Worm (Caenorhabditis elegans) whole organism, early embryonic: Measurements from ENCODE around the gene srz-69.

Experiments used
- B0310.2 ChIP-seq: sonication (generic microtip); optimal IDR thresholded peaks from 2 replicates; lab custom pipeline; 2016; ENCODE audit warnings: mild to moderate bottlenecking, missing genetic modification characterization, missing compliant biosample characterization
- F13C5.2 ChIP-seq: sonication (generic microtip); optimal IDR thresholded peaks from 2 replicates; lab custom pipeline; 2017; ENCODE audit warnings: mild to moderate bottlenecking, missing genetic modification characterization, inconsistent platforms, missing compliant biosample characterization
- aly-1 ChIP-seq: sonication (generic microtip); optimal IDR thresholded peaks from 2 replicates; lab custom pipeline; 2016; ENCODE audit warnings: missing genetic modification characterization, missing compliant biosample characterization
- ama-1 ChIP-seq: fragments of 150-350 bp; optimal IDR thresholded peaks from 2 replicates; lab custom pipeline; 2014
- ceh-13 ChIP-seq: fragments of 200-800 bp; sonication (Bioruptor generic); optimal IDR thresholded peaks from 2 replicates; lab custom pipeline; 2018; ENCODE audit warnings: mild to moderate bottlenecking, missing genetic modification characterization, missing compliant biosample characterization
- ceh-36 ChIP-seq: sonication (generic microtip); optimal IDR thresholded peaks from 2 replicates; lab custom pipeline; 2016; ENCODE audit warnings: missing genetic modification characterization, inconsistent platforms, missing compliant biosample characterization
- ets-7 ChIP-seq: sonication (generic microtip); optimal IDR thresholded peaks from 2 replicates; lab custom pipeline; 2016; ENCODE audit warnings: missing genotype, missing genetic modification characterization, missing compliant biosample characterization
- flt-1 ChIP-seq: fragments of 200-800 bp; sonication (Bioruptor generic); IDR thresholded peaks from 2 replicates; pipeline ENCODE4 v1.3.6; 2022; ENCODE audit warnings: missing genetic modification characterization, missing compliant biosample characterization
- hmbx-1 ChIP-seq: sonication (generic microtip); optimal IDR thresholded peaks from 2 replicates; lab custom pipeline; 2016; ENCODE audit warnings: mild to moderate bottlenecking, missing genetic modification characterization, missing compliant biosample characterization
- hmg-4 ChIP-seq: fragments of 200-800 bp; sonication (Bioruptor generic); optimal IDR thresholded peaks from 2 replicates; lab custom pipeline; 2018; ENCODE audit warnings: mild to moderate bottlenecking, missing genetic modification characterization, missing compliant biosample characterization
- hnd-1 ChIP-seq: sonication (generic microtip); optimal IDR thresholded peaks from 2 replicates; lab custom pipeline; 2016; ENCODE audit warnings: missing genetic modification characterization, missing compliant biosample characterization
- pes-1 ChIP-seq: fragments of 200-800 bp; sonication (Bioruptor generic); IDR thresholded peaks from 2 replicates; pipeline ENCODE4 v1.3.6; 2022; ENCODE audit warnings: missing genetic modification reagents, missing genetic modification characterization, missing compliant biosample characterization
- scrt-1 ChIP-seq: fragments of 200-800 bp; sonication (Bioruptor generic); IDR thresholded peaks from 2 replicates; pipeline ENCODE4 v1.3.6; 2022; ENCODE audit warnings: missing genetic modification characterization, missing compliant biosample characterization
- sea-1 ChIP-seq: fragments of 200-800 bp; sonication (Bioruptor generic); conservative IDR thresholded peaks from 2 replicates; pipeline ENCODE4 v1.3.6; 2022; ENCODE audit warnings: missing genetic modification characterization, missing compliant biosample characterization
- tbx-11 ChIP-seq: fragments of 200-800 bp; sonication (Bioruptor generic); IDR thresholded peaks from 2 replicates; pipeline ENCODE4 v1.3.6; 2022; ENCODE audit warnings: missing genetic modification characterization, missing compliant biosample characterization
- tbx-37 ChIP-seq: fragments of 200-800 bp; sonication (Bioruptor generic); conservative IDR thresholded peaks from 2 replicates; pipeline ENCODE4 v1.3.6; 2022; ENCODE audit warnings: missing genetic modification reagents, missing genetic modification characterization, missing compliant biosample characterization
- tra-4 ChIP-seq: sonication (generic microtip); optimal IDR thresholded peaks from 2 replicates; lab custom pipeline; 2017; ENCODE audit warnings: missing genetic modification characterization, missing compliant biosample characterization

srz-69 gene

ce11 chrIV:3501981-3502736 is 25.1 kb upstream of the srz-69 start:
- TF ChIP-seq flt-1 (no peak), tbx-11 (GFP tag; lab: Robert Waterston, UW) (no peak), ceh-36 (tag; lab: Kevin White, UChicago) (no peak), pes-1 (GFP tag; lab: Robert Waterston, UW) (no peak), hnd-1 (tag; lab: Kevin White, UChicago) (no peak), tbx-37 (GFP tag; lab: Robert Waterston, UW) (no peak), sea-1 (GFP tag; lab: Robert Waterston, UW) (no peak), hmbx-1 (tag; lab: Kevin White, UChicago) (no peak), aly-1 (tag; lab: Kevin White, UChicago) (no peak), hmg-4 (GFP tag; lab: Kevin White, UChicago) (no peak)

DNA sequence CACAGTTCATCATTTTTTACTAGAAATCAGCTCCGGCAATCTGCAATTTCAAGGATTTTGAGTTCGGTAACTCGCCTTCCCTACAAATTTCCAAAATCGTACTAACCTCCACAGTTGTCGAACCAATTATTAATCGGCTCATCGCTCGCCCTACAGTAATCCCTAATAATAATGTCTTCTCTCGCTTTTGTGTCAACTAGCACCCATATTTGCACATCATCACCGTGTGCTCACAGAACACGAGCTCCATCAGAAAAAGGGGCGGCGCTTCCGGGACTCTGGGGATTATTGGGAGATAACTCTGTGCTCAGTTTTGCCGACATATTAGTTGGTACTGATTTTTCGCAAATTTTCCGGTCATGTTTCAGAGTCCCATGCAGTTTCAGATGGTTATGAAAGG is 20.9 kb upstream of the srz-69 start, which contains the start of gene ceh-53:
TSS of gene ceh-53 (plus strand) at position 301 of the 400 bp plus-strand sequence.
- TF ChIP-seq ceh-36 (tag; lab: Kevin White, UChicago) (no peak), tra-4 (no peak), scrt-1 (no peak)

DNA sequence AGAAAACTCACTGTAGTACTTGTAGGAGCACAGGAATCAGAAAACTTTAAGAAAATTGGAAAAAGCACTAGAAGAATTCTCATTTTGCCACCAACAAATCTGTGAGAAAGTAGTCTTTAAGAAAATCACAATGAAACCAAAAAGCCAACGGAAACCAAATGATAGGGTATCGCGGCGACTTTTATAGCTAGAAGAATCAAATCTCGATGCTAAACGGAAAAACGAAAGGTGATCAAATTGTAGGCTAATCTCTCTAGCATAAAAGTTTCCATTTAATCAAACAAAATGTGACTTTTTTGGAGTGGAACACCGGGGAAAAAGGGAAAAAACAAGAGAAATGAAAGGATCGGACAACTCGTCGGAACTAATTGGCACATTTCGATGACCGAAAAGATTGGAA is 19.3 kb upstream of the srz-69 start, which contains the start of gene C09G12.17:
TSS of gene C09G12.17 (minus strand) at position 101 of the 400 bp plus-strand sequence.
- no peak for TF ChIP-seq ets-7 (tag; lab: Kevin White, UChicago)
- no peak for TF ChIP-seq tra-4
- TF ChIP-seq flt-1: no peak
- no peak for TF ChIP-seq hmg-4 (GFP tag; lab: Kevin White, UChicago)

DNA sequence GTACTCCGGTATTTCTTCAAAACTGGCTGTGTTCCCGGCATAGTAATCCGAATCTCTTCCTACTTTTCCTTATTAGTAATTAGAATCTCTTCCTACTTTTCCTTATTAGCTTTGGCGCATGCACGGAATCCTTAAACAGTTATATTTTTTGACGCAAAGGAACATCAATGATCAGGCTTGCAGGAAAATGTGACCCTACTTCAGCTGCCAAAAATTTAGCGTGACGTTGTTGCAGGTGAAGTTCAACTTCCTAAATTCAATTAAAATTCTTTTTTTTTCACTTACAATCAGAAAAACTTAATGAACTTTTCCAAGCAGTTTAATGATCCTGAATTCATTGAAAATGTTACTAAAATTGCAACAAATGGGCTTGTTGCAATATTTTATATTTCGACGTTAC is 16.3 kb upstream of the srz-69 start, which contains the start of gene srz-79:
TSS of gene srz-79 (plus strand) at position 301 of the 400 bp plus-strand sequence.
- TF ChIP-seq scrt-1 (no peak), hmbx-1 (tag; lab: Kevin White, UChicago) (no peak), B0310.2 (tag; lab: Kevin White, UChicago) (no peak), ama-1 (lab: Kevin White, UChicago) (no peak), F13C5.2 (tag; lab: Kevin White, UChicago) (no peak), hmg-4 (GFP tag; lab: Kevin White, UChicago) (no peak)

DNA sequence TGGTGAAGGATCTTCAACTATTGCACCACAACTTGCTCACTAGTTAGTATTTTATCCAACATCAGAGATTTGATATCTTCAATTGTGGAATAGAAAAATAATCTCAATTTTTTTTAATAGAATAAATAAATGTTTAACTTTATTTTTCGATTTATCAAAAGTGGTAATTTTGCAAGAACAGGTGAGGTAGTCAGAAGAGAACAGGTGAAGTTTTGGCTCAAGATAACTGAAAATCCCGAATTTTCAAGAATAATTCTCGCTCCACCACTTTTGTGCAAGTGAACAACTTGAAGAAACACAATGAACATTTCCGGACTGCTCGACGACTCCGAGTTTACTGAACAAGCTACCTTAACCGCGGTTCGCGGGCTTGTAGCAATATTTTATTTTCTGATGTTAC is 14.5 kb upstream of the srz-69 start, which contains the start of gene srz-78:
TSS of gene srz-78 (plus strand) at position 301 of the 400 bp plus-strand sequence.
- TF ChIP-seq ets-7 (tag; lab: Kevin White, UChicago) (no peak), B0310.2 (tag; lab: Kevin White, UChicago) (no peak), ceh-13 (no peak), tra-4 (no peak)

DNA sequence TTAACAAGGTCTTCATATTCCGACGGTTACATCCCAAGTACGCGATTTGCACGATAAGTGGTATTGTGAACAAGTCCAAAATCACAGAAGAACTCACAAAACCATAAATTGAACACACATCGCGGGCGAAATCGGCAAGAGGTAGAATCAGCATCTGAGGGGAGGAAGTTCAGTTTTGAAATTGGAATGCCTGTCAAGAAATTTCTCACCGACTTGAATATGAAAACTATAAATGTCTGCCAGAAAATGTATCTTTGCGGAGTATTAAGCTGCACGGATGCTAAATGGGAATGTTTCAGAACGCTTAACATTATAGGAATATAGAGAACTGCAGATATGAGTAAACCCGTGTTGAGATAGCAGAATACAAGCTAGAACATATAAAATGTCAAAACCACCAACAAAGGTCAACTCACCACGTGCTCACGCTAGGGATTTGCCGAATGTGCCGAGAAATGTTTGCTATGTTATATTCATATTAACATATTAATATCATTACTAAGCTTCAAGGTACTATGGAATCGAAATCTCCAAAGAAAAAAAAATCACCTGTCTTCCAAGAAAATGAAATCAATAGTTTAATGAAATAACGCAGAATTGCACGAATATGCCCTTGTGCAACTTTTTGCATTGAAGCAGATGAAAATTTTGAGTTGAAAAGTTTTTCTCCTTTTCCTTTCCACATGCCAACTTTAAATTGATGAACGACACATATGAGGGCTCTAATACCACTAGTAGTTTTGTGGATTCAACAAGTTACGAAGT is 5.4 kb upstream of the srz-69 start, which contains the start of gene srz-82:
TSS of gene srz-82 (plus strand) at position 701 of the 765 bp plus-strand sequence.
- TF ChIP-seq ets-7 (tag; lab: Kevin White, UChicago) (no peak), B0310.2 (tag; lab: Kevin White, UChicago) (no peak), flt-1 (no peak), ceh-36 (tag; lab: Kevin White, UChicago) (no peak), hmbx-1 (tag; lab: Kevin White, UChicago) (no peak), tra-4 (no peak), ceh-13 (no peak), hmg-4 (GFP tag; lab: Kevin White, UChicago) (no peak), scrt-1 (no peak), tbx-11 (GFP tag; lab: Robert Waterston, UW) (no peak), F13C5.2 (tag; lab: Kevin White, UChicago) (no peak), ama-1 (lab: Kevin White, UChicago) (no peak), sea-1 (GFP tag; lab: Robert Waterston, UW) (no peak), tbx-37 (GFP tag; lab: Robert Waterston, UW) (no peak), aly-1 (tag; lab: Kevin White, UChicago) (no peak), pes-1 (GFP tag; lab: Robert Waterston, UW) (no peak)

DNA sequence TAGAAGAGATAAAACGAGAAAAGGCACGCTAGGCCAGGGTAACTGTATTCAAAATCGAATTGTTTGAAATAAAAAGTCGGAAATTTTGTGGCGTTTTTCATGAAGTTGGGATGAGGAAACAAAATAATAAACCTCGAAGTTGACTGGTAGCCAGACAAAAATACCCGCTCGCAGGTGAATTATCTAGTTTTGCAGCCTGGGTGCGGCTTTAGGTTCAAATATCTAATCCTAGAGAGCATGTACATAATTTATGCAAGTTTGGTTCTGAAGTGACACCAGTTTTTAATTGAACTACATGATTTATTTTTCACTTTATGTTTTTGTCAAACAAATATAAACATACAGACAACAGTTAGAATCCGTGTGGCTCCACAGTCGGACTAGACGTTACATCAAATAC is 4.7 kb upstream of the srz-69 start, which contains the start of gene srz-37:
TSS of gene srz-37 (minus strand) at position 101 of the 400 bp plus-strand sequence.
- TF ChIP-seq hmbx-1 (tag; lab: Kevin White, UChicago): no peak
- no peak for TF ChIP-seq tbx-11 (GFP tag; lab: Robert Waterston, UW)
- no peak for TF ChIP-seq hmg-4 (GFP tag; lab: Kevin White, UChicago)
- no peak for TF ChIP-seq B0310.2 (tag; lab: Kevin White, UChicago)
- TF ChIP-seq aly-1 (tag; lab: Kevin White, UChicago): no peak
- TF ChIP-seq tbx-37 (GFP tag; lab: Robert Waterston, UW): no peak
- TF ChIP-seq ceh-36 (tag; lab: Kevin White, UChicago): no peak
- TF ChIP-seq scrt-1: no peak
- TF ChIP-seq F13C5.2 (tag; lab: Kevin White, UChicago): no peak
- TF ChIP-seq hnd-1 (tag; lab: Kevin White, UChicago): no peak
